Fruit fly (Drosophila melanogaster) Kc167 (cell line): ENCODE measurements around the gene TwdlT.

Experiments
- Myc ChIP-seq: fragments of >200 bp; optimal IDR thresholded peaks from 2 replicates; lab custom pipeline; 2017; ENCODE audit warnings: missing external identifiers
- Sin3A ChIP-seq: fragments of >200 bp; optimal IDR thresholded peaks from 2 replicates; lab custom pipeline; 2018; ENCODE audit warnings: missing external identifiers
- h ChIP-seq: fragments of >200 bp; optimal IDR thresholded peaks from 3 replicates; lab custom pipeline; 2018; ENCODE audit warnings: missing external identifiers
- insv ChIP-seq: fragments of >200 bp; optimal IDR thresholded peaks from 3 replicates; lab custom pipeline; 2018; ENCODE audit warnings: missing external identifiers
- psq ChIP-seq: fragments of >200 bp; optimal IDR thresholded peaks from 2 replicates; lab custom pipeline; 2017; ENCODE audit warnings: missing external identifiers
- ttk ChIP-seq: sonication (Bioruptor generic); optimal IDR thresholded peaks from 2 replicates; lab custom pipeline; 2017; ENCODE audit warnings: missing external identifiers

DNA sequence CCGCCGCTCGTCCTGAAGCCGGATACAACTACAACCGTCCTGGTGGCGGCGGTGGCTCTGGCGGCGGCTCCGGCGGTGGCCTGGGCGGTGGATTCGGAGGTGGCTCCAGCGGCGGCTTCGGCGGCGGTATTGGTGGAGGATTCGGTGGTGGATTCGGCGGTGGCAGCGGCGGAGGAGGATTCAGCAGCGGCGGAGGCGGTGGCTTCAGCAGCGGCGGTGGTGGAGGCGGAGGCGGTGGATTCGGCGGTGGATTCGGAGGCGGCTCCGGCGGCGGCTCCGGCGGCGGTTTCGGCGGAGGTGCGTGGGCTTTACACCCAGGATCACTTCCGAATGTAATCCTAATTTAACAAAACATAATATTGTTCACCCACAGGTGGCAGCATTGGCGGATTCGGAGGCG is 529 bp downstream of the TwdlT start:
- TF ChIP-seq ttk (lab: Kevin White, UChicago) (no peak), Sin3A (lab: Kevin White, UChicago) (no peak), h (no peak), psq (no peak), Myc (lab: Kevin White, UChicago) (no peak), insv (lab: Kevin White, UChicago) (no peak)
